Worm (Caenorhabditis elegans) whole organism, L2 larva: ENCODE results near the gene K11H12.4.

ENCODE experiments used
- C34F6.9 ChIP-seq: fragments of 150-350 bp; optimal IDR thresholded peaks from 2 replicates; lab custom pipeline; 2014; ENCODE audit warnings: missing biosample characterization, missing genetic modification characterization
- R02D3.7 ChIP-seq: fragments of 150-350 bp; optimal IDR thresholded peaks from 2 replicates; lab custom pipeline; 2014; ENCODE audit warnings: missing biosample characterization, missing genetic modification characterization
- Y55F3AM.14 ChIP-seq: fragments of 200-800 bp; sonication (Bioruptor generic); optimal IDR thresholded peaks from 2 replicates; lab custom pipeline; 2018; ENCODE audit warnings: mild to moderate bottlenecking, missing genetic modification characterization, missing compliant biosample characterization
- ZK546.5 ChIP-seq: sonication (generic microtip); optimal IDR thresholded peaks from 2 replicates; lab custom pipeline; 2017; ENCODE audit warnings: missing biosample characterization, missing genetic modification characterization
- alr-1 ChIP-seq: fragments of 150-350 bp; optimal IDR thresholded peaks from 2 replicates; lab custom pipeline; 2014; ENCODE audit warnings: missing biosample characterization, missing genetic modification characterization
- aly-2 ChIP-seq: fragments of 150-350 bp; optimal IDR thresholded peaks from 2 replicates; lab custom pipeline; 2014; ENCODE audit warnings: missing biosample characterization, missing genetic modification characterization
- ama-1 ChIP-seq: fragments of 150-350 bp; optimal IDR thresholded peaks from 2 replicates; lab custom pipeline; 2018; ENCODE audit warnings: inconsistent platforms
- blmp-1 ChIP-seq: sonication (generic microtip); optimal IDR thresholded peaks from 2 replicates; lab custom pipeline; 2017; ENCODE audit warnings: missing genetic modification characterization, mild to moderate bottlenecking, missing compliant biosample characterization, antibody characterized with exemption, moderate library complexity; ENCODE audit not compliant: insufficient read depth
- ceh-16 ChIP-seq: fragments of 150-350 bp; optimal IDR thresholded peaks from 2 replicates; lab custom pipeline; 2014; ENCODE audit warnings: missing biosample characterization, missing genetic modification characterization
- ceh-82 ChIP-seq: fragments of 150-350 bp; optimal IDR thresholded peaks from 2 replicates; lab custom pipeline; 2014; ENCODE audit warnings: missing biosample characterization, missing genetic modification characterization
- crh-2 ChIP-seq: sonication (generic microtip); optimal IDR thresholded peaks from 2 replicates; lab custom pipeline; 2017; ENCODE audit warnings: missing biosample characterization, missing genetic modification characterization
- elt-3 ChIP-seq: sonication (generic microtip); optimal IDR thresholded peaks from 2 replicates; lab custom pipeline; 2017; ENCODE audit warnings: missing biosample characterization, missing genetic modification characterization
- fos-1 ChIP-seq: fragments of 150-350 bp; optimal IDR thresholded peaks from 2 replicates; lab custom pipeline; 2014; ENCODE audit warnings: missing biosample characterization, missing genetic modification characterization
- gmeb-1 ChIP-seq: fragments of 150-350 bp; optimal IDR thresholded peaks from 2 replicates; lab custom pipeline; 2014; ENCODE audit warnings: missing biosample characterization, missing genetic modification characterization
- lin-11 ChIP-seq: fragments of 150-350 bp; sonication (generic microtip); optimal IDR thresholded peaks from 2 replicates; lab custom pipeline; 2014; ENCODE audit warnings: missing biosample characterization, missing genetic modification characterization, inconsistent platforms, mixed read lengths
- lin-13 ChIP-seq: fragments of 150-350 bp; optimal IDR thresholded peaks from 2 replicates; lab custom pipeline; 2014; ENCODE audit warnings: missing biosample characterization, missing genetic modification reagents, missing genetic modification characterization
- lin-39 ChIP-seq: fragments of 150-350 bp; optimal IDR thresholded peaks from 2 replicates; lab custom pipeline; 2014; ENCODE audit warnings: missing biosample characterization, missing genetic modification reagents, missing genetic modification characterization
- lsy-2 ChIP-seq, 2 experiments: fragments of 150-350 bp in 1 of 2; sonication (generic microtip) in 1 of 2; optimal IDR thresholded peaks; 2 replicates each; lab custom pipeline; 2014 to 2017; ENCODE audit warnings: missing biosample characterization in 2 of 2, missing genetic modification characterization in 2 of 2
- mab-5 ChIP-seq: fragments of 150-350 bp; optimal IDR thresholded peaks from 2 replicates; lab custom pipeline; 2014; ENCODE audit warnings: missing biosample characterization, missing genetic modification characterization
- mbf-1 ChIP-seq: sonication (generic microtip); optimal IDR thresholded peaks from 2 replicates; lab custom pipeline; 2017; ENCODE audit warnings: missing biosample characterization, missing genetic modification characterization
- nhr-10 ChIP-seq: sonication (generic microtip); optimal IDR thresholded peaks from 2 replicates; lab custom pipeline; 2017; ENCODE audit warnings: missing biosample characterization, missing genetic modification characterization
- nhr-11 ChIP-seq: fragments of 150-350 bp; optimal IDR thresholded peaks from 2 replicates; lab custom pipeline; 2014; ENCODE audit warnings: missing biosample characterization, missing genetic modification characterization
- nhr-129 ChIP-seq: fragments of 150-350 bp; optimal IDR thresholded peaks from 2 replicates; lab custom pipeline; 2014; ENCODE audit warnings: missing biosample characterization, missing genetic modification characterization
- nhr-23 ChIP-seq: fragments of 150-350 bp; optimal IDR thresholded peaks from 2 replicates; lab custom pipeline; 2014; ENCODE audit warnings: missing biosample characterization, missing genetic modification reagents, missing genetic modification characterization
- nhr-237 ChIP-seq: fragments of 150-350 bp; optimal IDR thresholded peaks from 2 replicates; lab custom pipeline; 2014; ENCODE audit warnings: missing biosample characterization, missing genetic modification characterization
- nhr-6 ChIP-seq: fragments of 150-350 bp; optimal IDR thresholded peaks from 2 replicates; lab custom pipeline; 2014; ENCODE audit warnings: missing biosample characterization, missing genetic modification characterization
- nhr-77 ChIP-seq: fragments of 150-350 bp; optimal IDR thresholded peaks from 2 replicates; lab custom pipeline; 2014; ENCODE audit warnings: missing biosample characterization, missing genetic modification characterization
- peb-1 ChIP-seq: fragments of 150-350 bp; optimal IDR thresholded peaks from 2 replicates; lab custom pipeline; 2014; ENCODE audit warnings: missing biosample characterization, missing genetic modification characterization
- sem-4 ChIP-seq: fragments of 150-350 bp; optimal IDR thresholded peaks from 2 replicates; lab custom pipeline; 2014; ENCODE audit warnings: missing biosample characterization, missing genetic modification reagents, missing genetic modification characterization
- skn-1 ChIP-seq: sonication (generic microtip); optimal IDR thresholded peaks from 2 replicates; lab custom pipeline; 2017; ENCODE audit warnings: missing biosample characterization, missing genetic modification characterization
- sma-3 ChIP-seq: sonication (generic microtip); optimal IDR thresholded peaks from 2 replicates; lab custom pipeline; 2016; ENCODE audit warnings: missing genetic modification reagents, missing genetic modification characterization, missing compliant biosample characterization
- sma-9 ChIP-seq, 2 experiments: fragments of 150-350 bp in 1 of 2; sonication (generic microtip) in 1 of 2; optimal IDR thresholded peaks; 2 replicates each; lab custom pipeline; 2014 to 2016; ENCODE audit warnings: missing genetic modification characterization in 2 of 2, mild to moderate bottlenecking in 1 of 2, missing biosample characterization in 1 of 2, missing compliant biosample characterization in 1 of 2, missing genetic modification reagents in 1 of 2, moderate library complexity in 1 of 2
- snpc-4 ChIP-seq: fragments of 150-350 bp; optimal IDR thresholded peaks from 2 replicates; lab custom pipeline; 2014; ENCODE audit warnings: missing biosample characterization, missing genetic modification characterization
- unc-39 ChIP-seq: fragments of 150-350 bp; optimal IDR thresholded peaks from 2 replicates; lab custom pipeline; 2014; ENCODE audit warnings: missing biosample characterization, missing genetic modification characterization
- unc-55 ChIP-seq: fragments of 150-350 bp; sonication (generic microtip); optimal IDR thresholded peaks from 3 replicates; lab custom pipeline; 2014; ENCODE audit warnings: missing biosample characterization, missing genetic modification reagents, missing genetic modification characterization
- unc-62 ChIP-seq: fragments of 150-350 bp; optimal IDR thresholded peaks from 2 replicates; lab custom pipeline; 2014; ENCODE audit warnings: missing biosample characterization, missing genetic modification reagents, missing genetic modification characterization
- zag-1 ChIP-seq: fragments of 150-350 bp; optimal IDR thresholded peaks from 2 replicates; lab custom pipeline; 2014; ENCODE audit warnings: missing biosample characterization, missing genetic modification characterization
- ztf-1 ChIP-seq: fragments of 200-800 bp; sonication (Bioruptor generic); conservative IDR thresholded peaks from 2 replicates; pipeline ENCODE4 v1.3.6; 2022; ENCODE audit warnings: missing genetic modification characterization, missing compliant biosample characterization
- ztf-11 ChIP-seq: sonication (generic microtip); optimal IDR thresholded peaks from 2 replicates; lab custom pipeline; 2017; ENCODE audit warnings: missing biosample characterization, missing genetic modification characterization
- ztf-4 ChIP-seq: fragments of 150-350 bp; optimal IDR thresholded peaks from 2 replicates; lab custom pipeline; 2014; ENCODE audit warnings: missing biosample characterization, missing genetic modification characterization

Gene K11H12.4

ce11 chrIV:707635-708034 lies 32.0 kb upstream of the K11H12.4 start, which contains the start of gene cutl-26:
TSS of gene cutl-26 (minus strand) at chrIV:707735.
- TF ChIP-seq nhr-77 (no peak), ceh-82 (tag; lab: Kevin White, UChicago) (no peak), sem-4 (tag; lab: Kevin White, UChicago) (no peak), peb-1 (no peak), aly-2 (tag; lab: Kevin White, UChicago) (no peak), mab-5 (tag; lab: Kevin White, UChicago) (no peak), C34F6.9 (no peak), ztf-1 (GFP tag; lab: Robert Waterston, UW) (no peak), lin-11 (tag; lab: Kevin White, UChicago) (no peak), snpc-4 (no peak), crh-2 (no peak), nhr-129 (no peak), zag-1 (no peak), unc-39 (no peak), fos-1 (tag; lab: Kevin White, UChicago) (no peak), mbf-1 (tag; lab: Kevin White, UChicago) (no peak), ztf-4 (no peak), blmp-1 (tag; lab: Kevin White, UChicago) (no peak)

- TF ChIP-seq sma-3 (GFP tag; lab: Kevin White, UChicago), result no peak
- no peak for TF ChIP-seq ceh-16
- TF ChIP-seq snpc-4, result no peak
- TF ChIP-seq C34F6.9, result no peak
- TF ChIP-seq mab-5 (tag; lab: Kevin White, UChicago), result no peak
- no peak for TF ChIP-seq sem-4 (tag; lab: Kevin White, UChicago)
- no peak for TF ChIP-seq nhr-23 (tag; lab: Kevin White, UChicago)
- no peak for TF ChIP-seq gmeb-1 (tag; lab: Kevin White, UChicago)
- no peak for TF ChIP-seq ztf-11 (tag; lab: Kevin White, UChicago)
- no peak for TF ChIP-seq skn-1
- TF ChIP-seq ceh-82 (tag; lab: Kevin White, UChicago), result no peak
- no peak for TF ChIP-seq nhr-10 (tag; lab: Kevin White, UChicago)
- TF ChIP-seq crh-2, result no peak
- TF ChIP-seq ZK546.5 (tag; lab: Kevin White, UChicago), result no peak
- TF ChIP-seq alr-1 (tag; lab: Kevin White, UChicago), result no peak
- TF ChIP-seq lsy-2 (tag; optimal IDR thresholded peaks at IDR 0.05; lab: Kevin White, UChicago), result no peak
- TF ChIP-seq zag-1, result no peak
Measured at ce11 chrIV:698304-698703, 22.6 kb upstream of the K11H12.4 start, which contains the start of gene Y55F3C.17. TSS of gene Y55F3C.17 (minus strand) at chrIV:698404.

ce11 chrIV:684748-685147 lies 9.1 kb upstream of the K11H12.4 start:
- TF ChIP-seq lin-13 (GFP tag; lab: Kevin White, UChicago) (no peak), lsy-2 (tag; optimal IDR thresholded peaks at IDR 0.05; lab: Kevin White, UChicago) (no peak), unc-55 (GFP tag; lab: Kevin White, UChicago) (no peak), elt-3 (no peak), nhr-10 (tag; lab: Kevin White, UChicago) (no peak), unc-62 (GFP tag; lab: Kevin White, UChicago) (no peak), ztf-4 (no peak)
- TF ChIP-seq, all 48 proteins: peak for 0

- TF ChIP-seq nhr-237 (tag; lab: Kevin White, UChicago) (no peak), ZK546.5 (tag; lab: Kevin White, UChicago) (no peak), lin-39 (tag; lab: Kevin White, UChicago) (no peak), crh-2 (no peak), fos-1 (tag; lab: Kevin White, UChicago) (no peak), C34F6.9 (no peak), peb-1 (no peak), nhr-11 (tag; lab: Kevin White, UChicago) (no peak), sma-9 (GFP tag; optimal IDR thresholded peaks at IDR 0.05; lab: Kevin White, UChicago) (no peak), sma-9 (tag; optimal IDR thresholded peaks at IDR 0.05; lab: Kevin White, UChicago) (no peak), alr-1 (tag; lab: Kevin White, UChicago) (no peak), lin-13 (GFP tag; lab: Kevin White, UChicago) (no peak), nhr-6 (tag; lab: Kevin White, UChicago) (no peak), ama-1 (lab: Kevin White, UChicago) (no peak), ceh-82 (tag; lab: Kevin White, UChicago) (no peak), R02D3.7 (no peak), ztf-11 (tag; lab: Kevin White, UChicago) (no peak), Y55F3AM.14 (no peak)
- TF ChIP-seq, all 48 proteins: peak for 0
Measured at ce11 chrIV:684197-684596, 8.5 kb upstream of the K11H12.4 start, which contains the start of gene cutl-28. TSS of gene cutl-28 (plus strand) at chrIV:684497.
